Worm (Caenorhabditis elegans): ENCODE data around the gene R09E10.8.
"Not testable (repeated sequence)": the region's sequence is repeated elsewhere in the genome, so short reads cannot be mapped to it uniquely, and the experiment has no call there.

R09E10.8 gene

ce11 chrIV:10322650-10323049, 12.4 kb upstream of the R09E10.8 start, which contains the start of gene R09E10.1:
Gene R09E10.1 (minus strand): TSS chrIV:10322750.
- TF ChIP-seq lin-39, snpc-4, ztf-11 (tag; optimal IDR thresholded peaks at IDR 0.05): not testable (repeated sequence)

DNA sequence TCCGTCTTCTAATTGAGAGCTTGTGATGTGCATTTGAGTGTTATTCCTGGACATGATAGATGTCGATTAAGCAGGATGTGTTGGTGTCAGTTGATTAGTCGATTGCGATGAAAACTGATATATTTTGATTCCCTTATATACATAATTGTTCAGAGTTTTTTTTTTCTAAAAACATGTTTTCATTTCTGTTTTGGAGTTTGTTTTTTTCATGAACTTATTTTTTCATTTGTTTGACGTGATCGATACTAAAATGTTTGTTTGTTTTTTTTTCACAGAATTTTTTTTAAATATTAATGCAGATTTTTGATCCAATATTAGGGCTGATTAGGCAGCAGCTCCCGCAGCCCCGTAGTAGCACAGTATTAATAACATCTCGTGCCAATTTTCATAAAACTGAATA, 8.0 kb upstream of the R09E10.8 start, which contains the start of gene R09E10.2:
Gene R09E10.2, minus strand, starts transcription at position 101 of the 400 bp plus-strand sequence.
- TF ChIP-seq lin-15B (tag; optimal IDR thresholded peaks at IDR 0.05): no peak
- no peak for TF ChIP-seq hmg-11 (tag; optimal IDR thresholded peaks at IDR 0.05)
- TF ChIP-seq jun-1 (tag; optimal IDR thresholded peaks at IDR 0.05): no peak
- no peak for TF ChIP-seq unc-62 (GFP tag; optimal IDR thresholded peaks at IDR 0.05)
- TF ChIP-seq nhr-23 (tag; optimal IDR thresholded peaks at IDR 0.05): no peak
- TF ChIP-seq nhr-11 (tag; optimal IDR thresholded peaks at IDR 0.05): no peak
- TF ChIP-seq unc-39 (tag; optimal IDR thresholded peaks at IDR 0.05): no peak
- no peak for TF ChIP-seq ztf-4 (tag; optimal IDR thresholded peaks at IDR 0.05)
- TF ChIP-seq nhr-25 (tag; optimal IDR thresholded peaks at IDR 0.05): no peak
- no peak for TF ChIP-seq eor-1 (tag; optimal IDR thresholded peaks at IDR 0.05)
- no peak for TF ChIP-seq lin-39 (tag; optimal IDR thresholded peaks at IDR 0.05)

DNA sequence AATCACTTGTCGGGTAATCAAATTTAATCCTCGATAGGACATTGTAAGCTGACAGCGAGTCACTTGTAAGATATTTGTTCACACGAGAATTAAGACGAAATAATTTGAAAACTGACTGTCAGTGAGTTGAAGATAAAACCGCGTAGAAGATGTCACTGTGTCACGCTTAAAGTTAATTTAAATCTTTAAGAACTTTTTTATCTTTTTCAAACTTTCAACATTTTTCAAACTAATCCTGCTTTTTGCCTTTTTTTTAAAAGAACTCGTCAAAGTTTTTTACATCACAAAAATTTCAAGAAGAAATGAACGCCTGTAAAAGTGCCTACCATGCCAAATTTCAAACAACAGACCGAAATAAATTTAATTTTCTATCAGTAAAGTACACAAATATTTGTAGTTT, 3.3 kb upstream of the R09E10.8 start, which contains the start of gene acs-18:
Gene acs-18, minus strand, starts transcription at position 101 of the 400 bp plus-strand sequence.
- TF ChIP-seq nhr-25 (tag; optimal IDR thresholded peaks at IDR 0.05) (no peak), nhr-76 (tag; optimal IDR thresholded peaks at IDR 0.05) (no peak), ceh-9 (tag; optimal IDR thresholded peaks at IDR 0.05) (no peak), lsy-12 (tag; optimal IDR thresholded peaks at IDR 0.05) (no peak), ceh-16 (tag; optimal IDR thresholded peaks at IDR 0.05) (no peak), elt-3 (tag; optimal IDR thresholded peaks at IDR 0.05) (no peak), ZK546.5 (tag; optimal IDR thresholded peaks at IDR 0.05) (no peak), nhr-67 (tag; optimal IDR thresholded peaks at IDR 0.05) (no peak), tbx-2 (tag; optimal IDR thresholded peaks at IDR 0.05) (no peak), ztf-11 (tag; optimal IDR thresholded peaks at IDR 0.05) (no peak)

DNA sequence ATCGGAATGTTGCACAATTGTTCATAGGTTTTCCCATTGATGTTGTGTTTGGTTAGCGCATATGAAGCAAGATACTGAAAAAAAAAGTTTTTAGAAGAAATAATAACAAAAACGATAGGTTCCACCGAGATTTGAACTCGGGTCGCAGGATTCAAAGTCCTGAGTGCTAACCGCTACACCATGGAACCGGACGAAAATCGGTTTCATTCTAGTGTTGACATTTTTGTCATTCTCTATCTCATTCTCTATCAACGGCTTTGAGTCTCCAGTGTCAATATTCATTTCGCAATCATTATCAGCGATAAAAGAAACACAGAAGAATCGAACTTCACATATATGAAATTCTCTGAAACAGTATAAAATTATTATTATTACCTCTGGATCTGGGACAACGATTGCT, 886 bp upstream of the R09E10.8 start:
- TF ChIP-seq jun-1 (tag; optimal IDR thresholded peaks at IDR 0.05): no peak
- no peak for TF ChIP-seq ceh-82 (tag; optimal IDR thresholded peaks at IDR 0.05)
- no peak for TF ChIP-seq nhr-25 (tag; optimal IDR thresholded peaks at IDR 0.05)
- no peak for TF ChIP-seq hmg-11 (tag; optimal IDR thresholded peaks at IDR 0.05)
- TF ChIP-seq ama-1 (optimal IDR thresholded peaks at IDR 0.05): no peak
- TF ChIP-seq skn-1 (tag; optimal IDR thresholded peaks at IDR 0.05): no peak
- no peak for TF ChIP-seq nhr-28 (tag; optimal IDR thresholded peaks at IDR 0.05)
- no peak for TF ChIP-seq sea-2 (GFP tag; optimal IDR thresholded peaks at IDR 0.05)
- no peak for TF ChIP-seq aly-2 (tag; optimal IDR thresholded peaks at IDR 0.05)
- TF ChIP-seq ZK546.5 (tag; optimal IDR thresholded peaks at IDR 0.05): no peak

DNA sequence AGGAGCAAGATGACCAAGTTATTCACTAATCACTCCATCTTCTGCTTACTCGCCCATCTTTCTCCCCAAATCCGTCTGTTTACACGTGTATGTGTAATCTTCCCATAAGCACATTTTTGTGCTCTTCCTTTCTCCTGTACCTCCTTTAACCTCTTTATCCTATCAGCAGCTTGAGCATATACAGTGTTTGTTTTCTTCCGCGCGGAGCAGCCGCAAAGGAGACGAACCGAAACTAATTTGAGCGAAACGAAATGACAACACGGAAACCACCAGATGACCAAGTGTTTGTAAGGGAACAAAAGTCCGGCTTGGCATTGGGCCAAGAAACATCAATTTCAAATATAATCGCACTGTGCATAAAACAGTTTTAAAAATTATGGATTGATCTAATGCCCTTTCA, 5.8 kb downstream of the R09E10.8 start:
- no peak for TF ChIP-seq ceh-82 (tag; optimal IDR thresholded peaks at IDR 0.05)
- TF ChIP-seq nhr-77 (tag; optimal IDR thresholded peaks at IDR 0.05): no peak
- no peak for TF ChIP-seq fkh-2 (tag; optimal IDR thresholded peaks at IDR 0.05)
- TF ChIP-seq ZK546.5 (tag; optimal IDR thresholded peaks at IDR 0.05): no peak

- TF ChIP-seq ceh-28 (tag; optimal IDR thresholded peaks at IDR 0.05): no peak
- TF ChIP-seq hmg-11 (tag; optimal IDR thresholded peaks at IDR 0.05): no peak
- no peak for TF ChIP-seq mml-1 (tag; optimal IDR thresholded peaks at IDR 0.05)
- no peak for TF ChIP-seq aly-2 (tag; optimal IDR thresholded peaks at IDR 0.05)
- TF ChIP-seq nhr-11 (tag; optimal IDR thresholded peaks at IDR 0.05): no peak
- no peak for TF ChIP-seq pha-4 (tag; optimal IDR thresholded peaks at IDR 0.05)
Measured at ce11 chrIV:10302203-10302602, 8.0 kb downstream of the R09E10.8 start, which contains the start of gene R09E10.5. Gene R09E10.5 (minus strand): TSS chrIV:10302303.

DNA sequence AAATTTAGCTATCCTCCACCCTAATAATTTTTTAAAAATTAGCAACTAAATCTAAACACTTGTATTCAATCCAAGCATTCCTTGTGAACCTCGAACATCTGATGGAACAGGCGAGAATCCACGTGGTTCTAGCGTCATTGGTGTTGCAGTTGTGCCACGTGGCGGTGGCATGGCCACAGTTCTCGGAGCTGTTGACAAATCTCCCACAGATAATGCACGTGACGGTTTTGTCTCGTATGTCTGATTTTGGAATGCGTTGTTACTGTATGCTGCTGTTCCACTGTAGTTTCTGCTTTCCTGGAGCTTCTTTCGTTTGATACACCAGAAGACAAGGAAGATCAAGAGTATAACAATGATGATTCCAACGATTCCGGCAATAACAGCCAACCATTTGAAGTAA, 14.2 kb downstream of the R09E10.8 start:
- TF ChIP-seq daf-12 (tag; optimal IDR thresholded peaks at IDR 0.05) (no peak), nhr-67 (tag; optimal IDR thresholded peaks at IDR 0.05) (no peak), egl-27 (tag; optimal IDR thresholded peaks at IDR 0.05) (no peak), egl-5 (tag; optimal IDR thresholded peaks at IDR 0.05) (no peak), nhr-77 (tag; optimal IDR thresholded peaks at IDR 0.05) (no peak), jun-1 (tag; optimal IDR thresholded peaks at IDR 0.05) (no peak), lsy-12 (tag; optimal IDR thresholded peaks at IDR 0.05) (no peak), ama-1 (optimal IDR thresholded peaks at IDR 0.05) (no peak), nhr-237 (tag; optimal IDR thresholded peaks at IDR 0.05) (no peak), nhr-76 (tag; optimal IDR thresholded peaks at IDR 0.05) (no peak), lin-39 (tag; optimal IDR thresholded peaks at IDR 0.05) (no peak), unc-62 (GFP tag; optimal IDR thresholded peaks at IDR 0.05) (no peak), nhr-23 (tag; optimal IDR thresholded peaks at IDR 0.05) (no peak), ceh-9 (tag; optimal IDR thresholded peaks at IDR 0.05) (no peak), nhr-11 (tag; optimal IDR thresholded peaks at IDR 0.05) (no peak), pha-4 (tag; optimal IDR thresholded peaks at IDR 0.05) (no peak), fos-1 (tag; optimal IDR thresholded peaks at IDR 0.05) (no peak), snpc-4 (tag; optimal IDR thresholded peaks at IDR 0.05) (no peak), mml-1 (tag; optimal IDR thresholded peaks at IDR 0.05) (no peak)
